Worm (Caenorhabditis elegans) whole organism, young adult: ENCODE measurements around the gene pes-9.

Experiments
- T07F8.4 ChIP-seq: sonication (generic microtip); optimal IDR thresholded peaks from 2 replicates; lab custom pipeline; 2016; ENCODE audit warnings: mild to moderate bottlenecking, missing genetic modification characterization, moderate library complexity, missing compliant biosample characterization
- dox-1 ChIP-seq: fragments of 200-800 bp; sonication (Bioruptor generic); IDR thresholded peaks from 2 replicates; pipeline ENCODE4 v1.3.6; 2022; ENCODE audit warnings: missing genetic modification reagents, missing genetic modification characterization, missing compliant biosample characterization
- dpff-1 ChIP-seq: sonication (generic microtip); optimal IDR thresholded peaks from 2 replicates; lab custom pipeline; 2017; ENCODE audit warnings: mild to moderate bottlenecking, missing genetic modification characterization, missing compliant biosample characterization
- egrh-3 ChIP-seq: fragments of 200-800 bp; sonication (Bioruptor generic); IDR thresholded peaks from 2 replicates; pipeline ENCODE4 v1.3.6; 2022; ENCODE audit warnings: missing genetic modification reagents, missing genetic modification characterization, missing compliant biosample characterization
- ets-4 ChIP-seq: fragments of 200-800 bp; sonication (Bioruptor generic); optimal IDR thresholded peaks from 2 replicates; lab custom pipeline; 2018; ENCODE audit warnings: mild to moderate bottlenecking, missing genetic modification characterization, missing compliant biosample characterization
- mcd-1 ChIP-seq: fragments of 200-800 bp; sonication (Bioruptor generic); IDR thresholded peaks from 2 replicates; pipeline ENCODE4 v1.3.6; 2022; ENCODE audit warnings: missing genetic modification reagents, missing genetic modification characterization, missing compliant biosample characterization
- snpc-4 ChIP-seq, 5 experiments: fragments of 150-350 bp in 1 of 5; sonication (generic microtip) in 4 of 5; optimal IDR thresholded peaks; 2 replicates each; lab custom pipeline; 2014 to 2018; ENCODE audit warnings: missing genetic modification characterization in 5 of 5, missing biosample characterization in 3 of 5, antibody characterized with exemption in 2 of 5, mild to moderate bottlenecking in 2 of 5, missing compliant biosample characterization in 2 of 5, missing genotype in 2 of 5, moderate library complexity in 2 of 5, missing genetic modification reagents in 1 of 5
- unc-130 ChIP-seq: sonication (generic microtip); optimal IDR thresholded peaks from 2 replicates; lab custom pipeline; 2016; ENCODE audit warnings: missing genetic modification reagents, missing genetic modification characterization, missing compliant biosample characterization
- unc-62 ChIP-seq: fragments of 150-350 bp; optimal IDR thresholded peaks from 2 replicates; lab custom pipeline; 2014; ENCODE audit warnings: missing biosample characterization, missing genetic modification reagents, missing genetic modification characterization

DNA sequence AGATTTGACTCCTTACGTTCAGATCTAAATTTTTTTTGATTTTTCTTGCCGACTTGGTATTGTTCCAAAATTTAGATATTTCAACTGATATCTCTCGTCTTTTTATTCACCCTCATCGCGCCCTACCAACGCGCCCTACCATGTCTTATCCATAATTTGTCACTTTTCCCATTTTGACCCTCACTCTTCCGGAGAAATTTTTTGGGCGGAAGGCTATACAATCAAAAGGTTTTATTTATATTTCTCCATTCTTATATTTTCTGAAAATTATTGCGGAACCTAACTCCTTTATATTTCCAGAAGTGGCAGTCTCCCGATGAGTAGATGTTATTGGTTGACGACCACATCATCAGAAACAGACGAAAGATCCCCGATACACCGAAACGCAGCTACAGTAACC lies 24.0 kb upstream of the pes-9 start, which contains the start of gene hot-1:
- TF ChIP-seq ets-4 (no peak), unc-62 (GFP tag; lab: Kevin White, UChicago) (no peak), mcd-1 (GFP tag; lab: Robert Waterston, UW) (no peak), egrh-3 (GFP tag; lab: Robert Waterston, UW) (no peak), dox-1 (no peak), unc-130 (GFP tag; lab: Kevin White, UChicago) (no peak), snpc-4 (GFP tag; optimal IDR thresholded peaks at IDR 0.05; lab: Kevin White, UChicago) (no peak), snpc-4 (tag; optimal IDR thresholded peaks at IDR 0.05; lab: Kevin White, UChicago) (no peak), dpff-1 (tag; lab: Kevin White, UChicago) (no peak), T07F8.4 (tag; lab: Kevin White, UChicago) (no peak)
